Worm (Caenorhabditis elegans): ENCODE results near the gene F43D2.3.

The F43D2.3 gene

ce11 chrV:14656970-14657369 lies 25.3 kb downstream of the F43D2.3 start:
- TF ChIP-seq zip-4 (GFP tag; optimal IDR thresholded peaks at IDR 0.05) (no peak), lin-14 (GFP tag; optimal IDR thresholded peaks at IDR 0.05) (peak; percentile 50), lin-35 (GFP tag; optimal IDR thresholded peaks at IDR 0.05) (peak in 1 of 2 experiments; percentile 7), efl-1 (optimal IDR thresholded peaks at IDR 0.05) (no peak), efl-1 (GFP tag; optimal IDR thresholded peaks at IDR 0.05 in 1 of 2) (peak in 1 of 2 experiments; percentile 85), elt-3 (tag; optimal IDR thresholded peaks at IDR 0.05) (peak in 3 of 6 experiments; percentile 10 to 73 (median 64)), blmp-1 (tag; optimal IDR thresholded peaks at IDR 0.05) (peak; percentile 33), vab-15 (tag; optimal IDR thresholded peaks at IDR 0.05) (no peak), ama-1 (optimal IDR thresholded peaks at IDR 0.05) (no peak), sox-4 (tag; optimal IDR thresholded peaks at IDR 0.05) (no peak), lsy-2 (tag; optimal IDR thresholded peaks at IDR 0.05) (peak in 1 of 2 experiments; percentile 5), nhr-20 (tag; optimal IDR thresholded peaks at IDR 0.05) (peak; percentile 10), nhr-85 (tag) (peak; percentile 78), nhr-11 (tag; optimal IDR thresholded peaks at IDR 0.05) (no peak), nhr-19 (GFP tag; conservative IDR thresholded peaks at IDR 0.05) (peak; percentile 31), unc-62 (GFP tag; optimal IDR thresholded peaks at IDR 0.05) (no peak)

ce11 chrV:14658131-14658530 lies 26.4 kb downstream of the F43D2.3 start, which contains the start of gene slc-25A29:
TSS of gene slc-25A29 (minus strand) at chrV:14658175.
- TF ChIP-seq lin-14 (GFP tag; optimal IDR thresholded peaks at IDR 0.05) (peak; percentile 15), elt-3 (tag; optimal IDR thresholded peaks at IDR 0.05) (peak in 2 of 6 experiments; percentile 2 to 41), nhr-85 (tag) (peak; percentile 28), nhr-71 (tag; optimal IDR thresholded peaks at IDR 0.05) (peak; percentile 9), nhr-20 (tag; optimal IDR thresholded peaks at IDR 0.05) (peak; percentile 6), tbx-2 (tag; optimal IDR thresholded peaks at IDR 0.05) (no peak), blmp-1 (tag; optimal IDR thresholded peaks at IDR 0.05) (peak; percentile 57), efl-1 (optimal IDR thresholded peaks at IDR 0.05) (no peak), efl-1 (GFP tag; optimal IDR thresholded peaks at IDR 0.05 in 1 of 2) (peak in 1 of 2 experiments; percentile 79), rnt-1 (tag; optimal IDR thresholded peaks at IDR 0.05) (no peak)

- TF ChIP-seq C34B4.2 (tag; optimal IDR thresholded peaks at IDR 0.05) = no peak
- no peak for TF ChIP-seq C04F5.9 (tag; optimal IDR thresholded peaks at IDR 0.05)
- no peak for TF ChIP-seq efl-1 (optimal IDR thresholded peaks at IDR 0.05)
- peak in 1 of 2 experiments; percentile 17 for TF ChIP-seq efl-1 (GFP tag; optimal IDR thresholded peaks at IDR 0.05 in 1 of 2)
- TF ChIP-seq hpl-2 (GFP tag; optimal IDR thresholded peaks at IDR 0.05) = no peak
These were observed 27.9 kb downstream of the F43D2.3 start for ce11 chrV:14659595-14659994.

- TF ChIP-seq pqm-1 (tag; optimal IDR thresholded peaks at IDR 0.05) = no peak
- TF ChIP-seq pag-3 (tag; optimal IDR thresholded peaks at IDR 0.05; ENCODE audit: borderline replicate concordance, insufficient read depth) = no peak
- TF ChIP-seq vab-15 (tag; optimal IDR thresholded peaks at IDR 0.05) = no peak
- TF ChIP-seq F16B12.6 (tag; optimal IDR thresholded peaks at IDR 0.05) = no peak
- peak in 1 of 2 experiments; percentile 87 for TF ChIP-seq mdl-1 (tag; optimal IDR thresholded peaks at IDR 0.05)
- no peak for TF ChIP-seq aha-1 (tag; optimal IDR thresholded peaks at IDR 0.05)
- TF ChIP-seq nhr-84 (tag; optimal IDR thresholded peaks at IDR 0.05) = no peak
- peak; percentile 50; the same call in 1 of the 2 replicates for TF ChIP-seq grh-1 (GFP tag; IDR thresholded peaks at IDR 0.05)
- TF ChIP-seq ces-1 (GFP tag; optimal IDR thresholded peaks at IDR 0.05) = no peak
- no peak for TF ChIP-seq sup-37 (GFP tag; optimal IDR thresholded peaks at IDR 0.05)
- peak in 5 of 6 experiments; percentile 21 to 95 (median 72) for TF ChIP-seq elt-3 (tag; optimal IDR thresholded peaks at IDR 0.05)
- TF ChIP-seq ztf-11 (tag; optimal IDR thresholded peaks at IDR 0.05) = no peak
- no peak for TF ChIP-seq alr-1 (tag; optimal IDR thresholded peaks at IDR 0.05; ENCODE audit: borderline replicate concordance)
- TF ChIP-seq dpl-1 (GFP tag; optimal IDR thresholded peaks at IDR 0.05) = no peak
- TF ChIP-seq unc-30 (tag; optimal IDR thresholded peaks at IDR 0.05) = no peak
- TF ChIP-seq nhr-19 (GFP tag; conservative IDR thresholded peaks at IDR 0.05) = peak; percentile 43
- peak; percentile 73 for TF ChIP-seq nhr-90 (tag; optimal IDR thresholded peaks at IDR 0.05; ENCODE audit: poor library complexity)
- TF ChIP-seq mep-1 (tag; optimal IDR thresholded peaks at IDR 0.05) = no peak
- TF ChIP-seq C04F5.9 (tag; optimal IDR thresholded peaks at IDR 0.05) = no peak
- TF ChIP-seq ceh-90 (tag; optimal IDR thresholded peaks at IDR 0.05) = no peak
- no peak for TF ChIP-seq swsn-7 (tag; optimal IDR thresholded peaks at IDR 0.05)
- no peak for TF ChIP-seq hlh-4 (tag; optimal IDR thresholded peaks at IDR 0.05)
- no peak for TF ChIP-seq fkh-8 (tag; optimal IDR thresholded peaks at IDR 0.05)
- TF ChIP-seq nhr-20 (tag; optimal IDR thresholded peaks at IDR 0.05) = peak; percentile 78
- no peak for TF ChIP-seq elt-2 (tag; optimal IDR thresholded peaks at IDR 0.05)
- TF ChIP-seq isw-1 (GFP tag; IDR thresholded peaks at IDR 0.05) = no peak
- TF ChIP-seq lin-13 (GFP tag; optimal IDR thresholded peaks at IDR 0.05) = no peak
These were observed 29.1 kb downstream of the F43D2.3 start, which contains the start of gene srh-17 for ce11 chrV:14660608-14661355. TSS of gene srh-17 (plus strand) at chrV:14661305.
